1 worm cellular context compared by ENCODE assay signal in the genomic region with DNA sequence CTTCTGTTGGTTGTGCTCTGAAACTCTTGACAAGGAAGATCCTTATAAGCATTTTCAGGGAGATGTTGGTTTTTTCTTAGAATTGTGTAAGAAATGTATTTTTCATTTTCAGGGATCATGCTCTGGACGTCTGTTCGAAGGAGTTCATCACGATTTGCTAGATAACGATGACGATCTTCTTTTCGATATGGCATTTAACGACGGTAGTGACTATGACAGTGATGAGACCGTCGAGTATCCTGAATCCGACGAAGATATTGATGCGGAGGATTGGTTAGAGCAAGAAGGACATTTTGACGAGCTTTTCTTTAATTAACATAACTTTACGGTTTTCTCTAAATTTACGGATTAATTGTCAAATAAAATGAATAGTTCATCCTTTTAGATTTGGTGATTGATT.
A peak's percentile ranks its signal among the peaks of the same experiment; 100 is the strongest.
TF ChIP-seq lines count a peak whose summit lies in the region.

No protein-coding gene starts in this region.

TF ChIP-seq in whole organism, young adult, 124 proteins besides CTCF, POLR2A, EP300 and RAD21 (continued from another document):
- no peak for TF ChIP-seq ccch-3 (GFP tag; optimal IDR thresholded peaks at IDR 0.05; lab: Kevin White, UChicago)
- TF ChIP-seq hmg-20 (GFP tag; IDR thresholded peaks at IDR 0.05; lab: Robert Waterston, UW): no peak
- TF ChIP-seq madf-3 (GFP tag; IDR thresholded peaks at IDR 0.05; lab: Robert Waterston, UW): 0 out of 2 replicates have a peak, but pooled peaks have one; percentile 32
- TF ChIP-seq T07F8.4 (tag; optimal IDR thresholded peaks at IDR 0.05; lab: Kevin White, UChicago): no peak
- peak; percentile 61; the same call in 1 of the 2 replicates for TF ChIP-seq attf-6 (GFP tag; IDR thresholded peaks at IDR 0.05; lab: Robert Waterston, UW)
- no peak for TF ChIP-seq mcd-1 (GFP tag; IDR thresholded peaks at IDR 0.05; lab: Robert Waterston, UW)
- TF ChIP-seq dpl-1 (GFP tag; optimal IDR thresholded peaks at IDR 0.05; lab: Kevin White, UChicago): no peak
- TF ChIP-seq nhr-179 (tag; optimal IDR thresholded peaks at IDR 0.05; lab: Kevin White, UChicago): no peak
- TF ChIP-seq F57A8.1 (GFP tag; optimal IDR thresholded peaks at IDR 0.05; lab: Kevin White, UChicago): no peak
- TF ChIP-seq ztf-26 (tag; optimal IDR thresholded peaks at IDR 0.05; lab: Kevin White, UChicago): no peak
- peak; percentile 63 for TF ChIP-seq snpc-3.4 (tag; optimal IDR thresholded peaks at IDR 0.05; lab: Kevin White, UChicago)
- no peak for TF ChIP-seq hmg-1.2 (GFP tag; IDR thresholded peaks at IDR 0.05; lab: Robert Waterston, UW)
- peak; percentile 30 for TF ChIP-seq him-1 (tag; optimal IDR thresholded peaks at IDR 0.05; lab: Kevin White, UChicago)
- no peak for TF ChIP-seq ztf-3 (GFP tag; optimal IDR thresholded peaks at IDR 0.05; lab: Kevin White, UChicago)
- no peak for TF ChIP-seq pbrm-1 (GFP tag; IDR thresholded peaks at IDR 0.05; lab: Robert Waterston, UW)
- no peak for TF ChIP-seq nfya-2 (GFP tag; IDR thresholded peaks at IDR 0.05; lab: Robert Waterston, UW)
- no peak for TF ChIP-seq bed-2 (GFP tag; IDR thresholded peaks at IDR 0.05; lab: Robert Waterston, UW)
- no peak; the same call in 1 of the 2 replicates for TF ChIP-seq lin-26 (GFP tag; IDR thresholded peaks at IDR 0.05; lab: Robert Waterston, UW)
- TF ChIP-seq let-607 (tag; optimal IDR thresholded peaks at IDR 0.05; lab: Kevin White, UChicago): no peak
- peak in 1 of 3 experiments; percentile 26 for TF ChIP-seq lin-35 (GFP tag; optimal IDR thresholded peaks at IDR 0.05; lab: Kevin White, UChicago)
- peak; percentile 40 for TF ChIP-seq lin-54 (GFP tag; optimal IDR thresholded peaks at IDR 0.05; lab: Kevin White, UChicago)
- no peak for TF ChIP-seq F57C9.4 (tag; optimal IDR thresholded peaks at IDR 0.05; lab: Kevin White, UChicago)
- TF ChIP-seq F49E8.2 (tag; optimal IDR thresholded peaks at IDR 0.05; lab: Kevin White, UChicago; ENCODE audit: insufficient read depth): peak; percentile 14
- TF ChIP-seq akir-1 (GFP tag; optimal IDR thresholded peaks at IDR 0.05; lab: Kevin White, UChicago): no peak
- TF ChIP-seq ceh-91 (GFP tag; IDR thresholded peaks at IDR 0.05; lab: Robert Waterston, UW): no peak
- no peak for TF ChIP-seq bed-1 (GFP tag; IDR thresholded peaks at IDR 0.05; lab: Robert Waterston, UW)
- no peak for TF ChIP-seq T26A5.8 (tag; optimal IDR thresholded peaks at IDR 0.05; lab: Kevin White, UChicago)
- TF ChIP-seq madf-10 (tag; optimal IDR thresholded peaks at IDR 0.05; lab: Kevin White, UChicago): no peak
- peak; percentile 46; the same call in 1 of the 2 replicates for TF ChIP-seq hsf-1 (GFP tag; IDR thresholded peaks at IDR 0.05; lab: Robert Waterston, UW)
- no peak for TF ChIP-seq mxl-1 (tag; optimal IDR thresholded peaks at IDR 0.05; lab: Kevin White, UChicago)
- TF ChIP-seq F39B2.1 (GFP tag; IDR thresholded peaks at IDR 0.05; lab: Robert Waterston, UW): no peak
- no peak for TF ChIP-seq mel-28 (tag; optimal IDR thresholded peaks at IDR 0.05; lab: Kevin White, UChicago; ENCODE audit: borderline replicate concordance)
- no peak for TF ChIP-seq chd-7 (tag; optimal IDR thresholded peaks at IDR 0.05; lab: Kevin White, UChicago)
- TF ChIP-seq F55B11.4 (tag; optimal IDR thresholded peaks at IDR 0.05; lab: Kevin White, UChicago; ENCODE audit: borderline replicate concordance, insufficient read depth): no peak
- no peak for TF ChIP-seq cebp-2 (GFP tag; IDR thresholded peaks at IDR 0.05; lab: Robert Waterston, UW)
- TF ChIP-seq egl-44 (GFP tag; IDR thresholded peaks at IDR 0.05; lab: Robert Waterston, UW): no peak
- TF ChIP-seq F10E7.11 (tag; optimal IDR thresholded peaks at IDR 0.05; lab: Kevin White, UChicago): no peak
- peak; percentile 9 for TF ChIP-seq ZK185.1 (tag; optimal IDR thresholded peaks at IDR 0.05; lab: Kevin White, UChicago; ENCODE audit: poor library complexity, severe bottlenecking)
- peak; percentile 24 for TF ChIP-seq lsl-1 (GFP tag; optimal IDR thresholded peaks at IDR 0.05; lab: Kevin White, UChicago)
- no peak for TF ChIP-seq ztf-22 (GFP tag; optimal IDR thresholded peaks at IDR 0.05; lab: Kevin White, UChicago)
- TF ChIP-seq dox-1 (GFP tag; IDR thresholded peaks at IDR 0.05; lab: Robert Waterston, UW): no peak
- no peak for TF ChIP-seq Y53F4B.3 (GFP tag; IDR thresholded peaks at IDR 0.05; lab: Robert Waterston, UW)
- peak; percentile 33; the same call in 1 of the 2 replicates for TF ChIP-seq F33H1.4 (GFP tag; IDR thresholded peaks at IDR 0.05; lab: Robert Waterston, UW)
- no peak for TF ChIP-seq snpc-1.3 (tag; optimal IDR thresholded peaks at IDR 0.05; lab: Kevin White, UChicago; ENCODE audit: insufficient read depth)
TF ChIP-seq in whole organism, young adult: peak in this region for 23.
